Worm (Caenorhabditis elegans) whole organism, mixed stage, embryonic: ENCODE measurements around the gene alh-3.

Source experiments
- cnd-1 ChIP-seq: fragments of 200-800 bp; sonication (Bioruptor generic); optimal IDR thresholded peaks from 2 replicates; lab custom pipeline; 2018; ENCODE audit warnings: mild to moderate bottlenecking, missing genetic modification characterization, missing compliant biosample characterization
- drap-1 ChIP-seq: fragments of 200-800 bp; sonication (Bioruptor generic); optimal IDR thresholded peaks from 3 replicates; lab custom pipeline; 2018; ENCODE audit warnings: mild to moderate bottlenecking, missing genetic modification characterization, missing compliant biosample characterization
- mab-5 ChIP-seq: fragments of 150-350 bp; optimal IDR thresholded peaks from 2 replicates; lab custom pipeline; 2014; ENCODE audit warnings: missing biosample characterization, missing genetic modification characterization
- mls-2 ChIP-seq: sonication (generic microtip); optimal IDR thresholded peaks from 2 replicates; lab custom pipeline; 2016; ENCODE audit warnings: mild to moderate bottlenecking, missing genetic modification characterization, moderate library complexity, missing compliant biosample characterization
- nhr-237 ChIP-seq: fragments of 150-350 bp; optimal IDR thresholded peaks from 2 replicates; lab custom pipeline; 2014; ENCODE audit warnings: missing biosample characterization, missing genetic modification characterization
- nhr-28 ChIP-seq: fragments of 150-350 bp; optimal IDR thresholded peaks from 2 replicates; lab custom pipeline; 2014; ENCODE audit warnings: missing biosample characterization, missing genetic modification characterization
- unc-62 ChIP-seq: fragments of 150-350 bp; optimal IDR thresholded peaks from 2 replicates; lab custom pipeline; 2014; ENCODE audit warnings: missing biosample characterization, missing genetic modification reagents, missing genetic modification characterization

DNA sequence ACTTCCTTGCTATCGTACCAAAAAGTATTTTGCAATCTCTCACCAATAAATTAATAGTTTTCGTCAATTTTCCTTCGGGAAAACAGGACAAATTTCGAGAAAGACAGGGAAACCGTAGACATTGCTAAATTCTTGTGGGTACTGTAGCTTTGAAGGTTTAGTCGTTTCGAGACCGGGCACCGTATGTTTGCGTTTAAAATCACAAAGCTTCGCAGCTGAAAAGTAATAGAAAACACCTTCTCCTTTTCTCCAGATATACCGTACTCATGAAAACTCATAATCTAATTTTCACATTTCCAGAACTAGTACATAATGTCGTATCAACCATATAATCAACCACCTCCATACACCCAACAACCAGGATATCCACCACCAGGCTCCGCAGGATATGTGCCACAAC is 13.4 kb upstream of the alh-3 start, which contains the start of gene F13H10.6:
- no peak for TF ChIP-seq mls-2 (tag; lab: Kevin White, UChicago)
- no peak for TF ChIP-seq nhr-28 (tag; lab: Kevin White, UChicago)
- no peak for TF ChIP-seq cnd-1 (tag; lab: Kevin White, UChicago)
- no peak for TF ChIP-seq nhr-237 (tag; lab: Kevin White, UChicago)
- TF ChIP-seq unc-62 (GFP tag; lab: Kevin White, UChicago), result no peak
- TF ChIP-seq mab-5 (tag; lab: Kevin White, UChicago), result no peak
- TF ChIP-seq drap-1, result no peak
